Worm (Caenorhabditis elegans): Measurements from ENCODE around the gene C07H6.9.

C07H6.9 gene

DNA sequence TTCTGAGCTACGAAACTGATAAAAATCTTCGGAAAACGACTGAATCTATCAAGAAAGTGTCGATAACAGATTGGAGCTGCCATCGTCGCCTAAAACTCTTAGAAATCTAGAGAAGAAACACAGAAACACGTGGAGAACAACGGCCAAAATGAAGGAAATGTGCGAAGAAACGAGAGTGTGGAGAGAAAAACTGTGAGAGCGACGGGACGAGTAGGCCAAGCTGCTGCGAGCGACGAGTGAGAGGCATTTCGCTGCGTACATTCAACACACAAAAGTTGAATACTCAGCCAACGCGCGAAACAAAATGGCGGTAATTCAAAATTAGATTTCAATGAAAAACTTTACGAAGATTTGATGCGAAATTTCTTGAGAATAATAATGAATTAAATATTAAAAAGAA, 925 bp downstream of the C07H6.9 start (continued):
- TF ChIP-seq lin-39 (tag; optimal IDR thresholded peaks at IDR 0.05): peak; percentile 87

DNA sequence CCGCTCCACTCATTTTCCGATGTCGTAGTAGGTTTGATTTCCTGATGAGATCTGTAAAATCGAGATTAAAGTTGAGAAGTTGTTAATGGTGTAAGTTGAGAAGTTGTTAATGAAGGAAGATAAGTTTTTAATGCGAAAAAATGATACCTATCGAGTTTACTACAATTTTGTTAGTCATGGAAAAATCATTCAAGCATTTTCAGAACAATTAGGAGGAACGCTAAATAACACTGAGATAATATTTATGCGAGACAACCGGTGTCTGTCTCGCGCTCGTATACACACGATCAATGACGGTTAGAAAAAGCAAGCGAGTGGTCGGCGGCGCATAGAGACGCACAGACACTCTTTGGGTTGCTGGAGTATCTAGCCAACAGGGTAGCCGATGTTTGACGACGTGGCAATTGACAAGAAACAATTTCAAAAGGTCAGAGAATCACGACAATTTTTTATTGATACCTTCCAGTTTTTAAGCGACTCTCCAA, 1.4 kb downstream of the C07H6.9 start, which contains the start of gene cgh-1:
Gene cgh-1, minus strand, starts transcription at position 51 of the 485 bp plus-strand sequence.
- TF ChIP-seq nhr-25 (tag; optimal IDR thresholded peaks at IDR 0.05): no peak
- TF ChIP-seq elt-1 (tag; optimal IDR thresholded peaks at IDR 0.05): no peak
- peak; percentile 13 for TF ChIP-seq ama-1 (optimal IDR thresholded peaks at IDR 0.05)
- TF ChIP-seq nhr-28 (tag; optimal IDR thresholded peaks at IDR 0.05): no peak
- TF ChIP-seq nhr-23 (tag; optimal IDR thresholded peaks at IDR 0.05): no peak

DNA sequence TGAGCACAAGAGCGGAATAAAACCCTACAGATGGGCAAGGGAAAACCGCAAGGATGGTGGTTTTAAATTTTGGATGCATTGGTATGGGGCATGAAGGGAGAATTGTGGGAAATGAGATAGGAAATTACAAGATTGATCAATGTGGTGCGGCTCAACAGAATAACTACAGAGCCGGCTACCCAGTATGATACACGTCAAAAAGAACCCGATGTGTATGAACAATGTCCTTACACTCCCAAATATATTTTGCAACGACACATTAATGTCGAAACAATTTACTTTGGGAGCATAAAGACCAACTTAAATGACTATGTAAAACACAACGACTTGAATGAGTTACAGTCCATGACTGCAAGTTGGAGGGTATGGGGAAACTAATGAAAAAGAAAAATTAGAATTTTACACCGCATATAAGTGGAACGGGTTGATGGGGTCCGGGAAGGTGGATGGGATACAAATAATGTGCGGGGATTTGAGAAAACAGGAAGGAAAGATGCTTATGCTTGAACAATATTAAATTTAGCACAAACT, 3.6 kb downstream of the C07H6.9 start:
- peak; percentile 14 for TF ChIP-seq ama-1 (optimal IDR thresholded peaks at IDR 0.05)
- TF ChIP-seq fkh-2 (tag; optimal IDR thresholded peaks at IDR 0.05): no peak

DNA sequence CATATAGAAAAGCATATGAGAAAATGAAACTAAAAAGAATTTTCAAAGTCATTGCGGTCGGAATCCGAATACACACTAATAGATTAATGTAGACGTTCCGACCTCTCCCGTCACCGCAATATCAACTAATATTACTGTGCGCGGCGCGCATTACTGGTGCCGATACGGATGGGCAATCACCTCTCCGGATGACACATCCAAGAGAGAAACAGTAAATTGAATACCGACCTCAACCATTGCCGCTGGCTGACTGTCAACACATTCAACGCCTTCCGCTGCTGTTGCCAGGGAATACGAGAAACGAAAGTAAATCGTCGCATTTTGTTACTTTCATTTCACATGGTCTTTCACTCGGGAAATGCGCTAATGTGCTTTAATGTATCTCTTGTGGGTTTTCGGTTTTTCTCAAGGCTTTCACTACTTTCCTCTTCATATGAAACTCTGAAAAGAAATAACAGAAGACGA, 4.4 kb downstream of the C07H6.9 start:
- TF ChIP-seq egl-5 (tag; optimal IDR thresholded peaks at IDR 0.05): peak; percentile 23
- no peak for TF ChIP-seq ztf-4 (tag; optimal IDR thresholded peaks at IDR 0.05)
- no peak for TF ChIP-seq mml-1 (tag; optimal IDR thresholded peaks at IDR 0.05)
- TF ChIP-seq elt-2 (tag; optimal IDR thresholded peaks at IDR 0.05): no peak
- no peak for TF ChIP-seq sea-2 (GFP tag; optimal IDR thresholded peaks at IDR 0.05)
- TF ChIP-seq zag-1 (tag; optimal IDR thresholded peaks at IDR 0.05): no peak
- peak; percentile 72 for TF ChIP-seq ama-1 (optimal IDR thresholded peaks at IDR 0.05)
- TF ChIP-seq mdl-1 (tag; optimal IDR thresholded peaks at IDR 0.05): no peak
- TF ChIP-seq lin-15B (tag; optimal IDR thresholded peaks at IDR 0.05): no peak
- TF ChIP-seq unc-62 (GFP tag; optimal IDR thresholded peaks at IDR 0.05): no peak
- TF ChIP-seq nhr-28 (tag; optimal IDR thresholded peaks at IDR 0.05): no peak
- TF ChIP-seq pha-4 (tag; optimal IDR thresholded peaks at IDR 0.05): no peak
- no peak for TF ChIP-seq nhr-23 (tag; optimal IDR thresholded peaks at IDR 0.05)
- no peak for TF ChIP-seq pqm-1 (tag; optimal IDR thresholded peaks at IDR 0.05)
- TF ChIP-seq nhr-77 (tag; optimal IDR thresholded peaks at IDR 0.05): no peak
- no peak for TF ChIP-seq fos-1 (tag; optimal IDR thresholded peaks at IDR 0.05)
- TF ChIP-seq nhr-43 (tag; optimal IDR thresholded peaks at IDR 0.05; ENCODE audit: poor library complexity, severe bottlenecking): peak; percentile 43
- TF ChIP-seq fkh-2 (tag; optimal IDR thresholded peaks at IDR 0.05): no peak
- TF ChIP-seq R02D3.7 (tag; optimal IDR thresholded peaks at IDR 0.05): no peak
- no peak for TF ChIP-seq lin-39 (tag; optimal IDR thresholded peaks at IDR 0.05)
- no peak for TF ChIP-seq egl-27 (tag; optimal IDR thresholded peaks at IDR 0.05)
- no peak for TF ChIP-seq nhr-12 (tag; optimal IDR thresholded peaks at IDR 0.05)

DNA sequence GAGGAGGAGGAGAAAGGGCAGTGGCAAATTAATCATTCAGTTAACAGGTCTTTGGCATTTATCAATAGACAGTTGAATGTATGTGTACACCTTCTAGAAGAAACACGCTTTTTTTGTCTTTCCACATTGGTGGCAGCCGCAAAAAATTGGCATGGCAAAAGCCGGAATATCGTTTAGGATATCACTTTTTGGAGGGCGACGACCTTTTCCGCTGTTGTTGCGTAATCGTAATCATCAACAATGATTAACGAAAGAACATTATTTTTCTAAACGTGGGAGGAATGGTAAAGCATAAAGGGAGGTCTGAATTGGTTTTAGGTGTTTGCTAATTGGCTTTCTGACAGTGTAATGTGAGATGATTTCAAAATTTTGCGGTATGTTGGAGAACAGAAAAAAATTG, 7.3 kb downstream of the C07H6.9 start:
- TF ChIP-seq ceh-16 (tag; optimal IDR thresholded peaks at IDR 0.05) (no peak), nhr-25 (tag; optimal IDR thresholded peaks at IDR 0.05) (peak; percentile 74), nfya-1 (tag; optimal IDR thresholded peaks at IDR 0.05; ENCODE audit: insufficient read depth) (peak; percentile 9), ZK546.5 (tag; optimal IDR thresholded peaks at IDR 0.05) (no peak), nhr-43 (tag; optimal IDR thresholded peaks at IDR 0.05; ENCODE audit: poor library complexity, severe bottlenecking) (peak; percentile 66), fkh-2 (tag; optimal IDR thresholded peaks at IDR 0.05) (no peak)

- TF ChIP-seq zag-1 (tag; optimal IDR thresholded peaks at IDR 0.05): no peak
- TF ChIP-seq nfya-1 (tag; optimal IDR thresholded peaks at IDR 0.05; ENCODE audit: insufficient read depth): peak; percentile 6
- TF ChIP-seq unc-62 (GFP tag; optimal IDR thresholded peaks at IDR 0.05): no peak
- TF ChIP-seq nhr-25 (tag; optimal IDR thresholded peaks at IDR 0.05): peak; percentile 20
- no peak for TF ChIP-seq nhr-76 (tag; optimal IDR thresholded peaks at IDR 0.05)
- no peak for TF ChIP-seq ama-1 (optimal IDR thresholded peaks at IDR 0.05)
- no peak for TF ChIP-seq nhr-23 (tag; optimal IDR thresholded peaks at IDR 0.05)
- no peak for TF ChIP-seq jun-1 (tag; optimal IDR thresholded peaks at IDR 0.05)
- no peak for TF ChIP-seq R02D3.7 (tag; optimal IDR thresholded peaks at IDR 0.05)
- no peak for TF ChIP-seq hmg-11 (tag; optimal IDR thresholded peaks at IDR 0.05)
- TF ChIP-seq nhr-12 (tag; optimal IDR thresholded peaks at IDR 0.05): no peak
- TF ChIP-seq ztf-4 (tag; optimal IDR thresholded peaks at IDR 0.05): no peak
- no peak for TF ChIP-seq ceh-9 (tag; optimal IDR thresholded peaks at IDR 0.05)
- TF ChIP-seq skn-1 (tag; optimal IDR thresholded peaks at IDR 0.05): no peak
- TF ChIP-seq fos-1 (tag; optimal IDR thresholded peaks at IDR 0.05): no peak
- no peak for TF ChIP-seq fkh-2 (tag; optimal IDR thresholded peaks at IDR 0.05)
- TF ChIP-seq nhr-43 (tag; optimal IDR thresholded peaks at IDR 0.05; ENCODE audit: poor library complexity, severe bottlenecking): peak; percentile 32
- TF ChIP-seq egl-5 (tag; optimal IDR thresholded peaks at IDR 0.05): no peak
- TF ChIP-seq aly-2 (tag; optimal IDR thresholded peaks at IDR 0.05): no peak
- no peak for TF ChIP-seq daf-12 (tag; optimal IDR thresholded peaks at IDR 0.05)
- peak in 2 of 3 experiments; percentile 13 to 44 for TF ChIP-seq elt-3 (tag; optimal IDR thresholded peaks at IDR 0.05)
Measured at ce11 chrIII:7490061-7490460, 9.2 kb downstream of the C07H6.9 start.
